Fruit fly (Drosophila melanogaster) whole organism, wandering third instar larva: ENCODE results near the gene CG44014.

Source experiments
- Abd-B ChIP-seq: fragments of >200 bp; optimal IDR thresholded peaks from 2 replicates; lab custom pipeline; 2017; ENCODE audit warnings: missing biosample characterization, missing genetic modification characterization
- Hnf4 ChIP-seq: fragments of 200-800 bp; sonication (Bioruptor generic); optimal IDR thresholded peaks from 2 replicates; lab custom pipeline; 2016; ENCODE audit warnings: missing biosample characterization, mild to moderate bottlenecking, missing genetic modification characterization
- OdsH ChIP-seq: fragments of 200-800 bp; sonication (Bioruptor generic); optimal IDR thresholded peaks from 2 replicates; lab custom pipeline; 2016; ENCODE audit warnings: missing biosample characterization, mild to moderate bottlenecking, missing genetic modification characterization
- pan ChIP-seq: fragments of >200 bp; optimal IDR thresholded peaks from 2 replicates; lab custom pipeline; 2017
- sage ChIP-seq: fragments of 200-800 bp; sonication (Bioruptor generic); optimal IDR thresholded peaks from 2 replicates; lab custom pipeline; 2016; ENCODE audit warnings: missing biosample characterization, mild to moderate bottlenecking, missing genetic modification characterization
- sv ChIP-seq: fragments of 200-800 bp; sonication (Bioruptor generic); optimal IDR thresholded peaks from 3 replicates; lab custom pipeline; 2016; ENCODE audit warnings: missing biosample characterization, missing genetic modification characterization

- TF ChIP-seq pan (lab: Kevin White, UChicago) (no peak), sage (GFP tag; lab: Kevin White, UChicago) (no peak), Hnf4 (GFP tag; lab: Kevin White, UChicago) (no peak), OdsH (no peak), sv (GFP tag; lab: Kevin White, UChicago) (no peak), Abd-B (GFP tag; lab: Kevin White, UChicago) (no peak)
Measured at dm6 chr3R:15481606-15482005, 27.1 kb downstream of the CG44014 start, which contains the start of gene B9d1.
